Worm (Caenorhabditis elegans) whole organism, late embryonic: Measurements from ENCODE around the gene amt-3.

Source experiments
- Y22D7AL.16 ChIP-seq: sonication (generic microtip); optimal IDR thresholded peaks from 2 replicates; lab custom pipeline; 2016; ENCODE audit warnings: missing genetic modification characterization, missing compliant biosample characterization
- ama-1 ChIP-seq: fragments of 150-350 bp; optimal IDR thresholded peaks from 2 replicates; lab custom pipeline; 2014
- fkh-6 ChIP-seq: sonication (generic microtip); optimal IDR thresholded peaks from 2 replicates; lab custom pipeline; 2016; ENCODE audit warnings: missing genetic modification characterization, missing compliant biosample characterization
- pha-2 ChIP-seq: sonication (generic microtip); optimal IDR thresholded peaks from 2 replicates; lab custom pipeline; 2017; ENCODE audit warnings: mild to moderate bottlenecking, missing genetic modification characterization, missing compliant biosample characterization
- sox-2 ChIP-seq: fragments of 200-800 bp; sonication (Bioruptor generic); IDR thresholded peaks from 2 replicates; pipeline ENCODE4 v1.3.6; 2022; ENCODE audit warnings: missing genetic modification reagents, missing genetic modification characterization, missing compliant biosample characterization

DNA sequence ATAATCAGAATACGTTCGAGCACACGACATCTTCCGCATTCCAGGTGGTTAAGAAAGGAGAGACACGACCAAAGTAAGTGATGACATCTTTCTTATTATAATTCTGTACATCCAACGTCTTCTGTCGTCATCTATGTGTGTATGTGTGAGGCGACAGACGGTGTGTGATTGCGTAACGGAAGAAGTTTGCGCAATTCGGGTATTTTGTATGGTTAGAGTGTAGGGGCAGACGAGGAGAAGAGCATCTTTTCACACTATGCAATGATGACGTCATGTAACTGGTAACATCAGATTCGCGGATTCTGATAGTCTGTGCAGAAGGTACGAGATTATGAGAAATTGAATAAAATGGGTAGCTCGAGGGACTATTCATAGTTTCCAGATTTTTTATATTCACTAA lies 46.1 kb upstream of the amt-3 start:
- no peak for TF ChIP-seq sox-2 (GFP tag; lab: Robert Waterston, UW)
- TF ChIP-seq pha-2 (tag; lab: Kevin White, UChicago): no peak
- TF ChIP-seq fkh-6 (tag; lab: Kevin White, UChicago): no peak
- TF ChIP-seq Y22D7AL.16 (tag; lab: Kevin White, UChicago): no peak
- no peak for TF ChIP-seq ama-1 (lab: Kevin White, UChicago)
